Fruit fly (Drosophila melanogaster): ENCODE data around the gene QC.

Gene QC

DNA sequence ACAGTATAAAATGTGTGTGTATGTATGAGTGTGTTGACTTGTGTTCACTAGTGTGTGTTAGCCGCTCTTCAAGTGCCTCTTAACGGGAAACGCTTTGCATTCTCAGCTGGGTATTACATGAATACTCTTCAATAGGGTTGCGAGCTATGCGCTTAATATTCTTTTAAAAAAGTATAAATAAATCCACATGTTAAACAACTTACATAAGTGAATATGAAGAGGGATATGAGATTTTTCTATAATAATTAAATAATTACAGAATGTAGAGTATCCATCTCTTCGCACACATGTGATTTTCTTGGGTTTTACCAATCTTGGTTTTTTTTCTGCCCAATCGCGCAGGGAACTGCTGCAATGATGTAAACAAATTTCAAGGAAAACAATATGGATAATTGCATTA is 43.3 kb upstream of the QC start:
- TF ChIP-seq Hr39 (GFP tag; optimal IDR thresholded peaks at IDR 0.05) (no peak), Eip78C (GFP tag) (peak; percentile 75), Lpt (GFP tag; optimal IDR thresholded peaks at IDR 0.05) (no peak), CG31627 (GFP tag; optimal IDR thresholded peaks at IDR 0.05) (no peak), dsx (GFP tag; optimal IDR thresholded peaks at IDR 0.05; ENCODE audit: poor library complexity, severe bottlenecking) (peak; percentile 32), Sox14 (GFP tag; optimal IDR thresholded peaks at IDR 0.05) (peak; percentile 1), CG6163 (GFP tag; IDR thresholded peaks at IDR 0.05) (peak; percentile 79; the same call in 2 of the 3 replicates), CG6792 (GFP tag; optimal IDR thresholded peaks at IDR 0.05) (no peak), fd85E (GFP tag; optimal IDR thresholded peaks at IDR 0.05) (no peak), CG15336 (GFP tag; IDR thresholded peaks at IDR 0.05) (peak; percentile 74), CG16779 (tag; optimal IDR thresholded peaks at IDR 0.05) (no peak), CG7368 (GFP tag; optimal IDR thresholded peaks at IDR 0.05) (no peak), achi (GFP tag; optimal IDR thresholded peaks at IDR 0.05) (peak; percentile 33), Ets21C (GFP tag; optimal IDR thresholded peaks at IDR 0.05) (no peak), svp (GFP tag) (peak; percentile 71), Smox (GFP tag; optimal IDR thresholded peaks at IDR 0.05) (no peak), CG8119 (GFP tag; IDR thresholded peaks at IDR 0.05) (peak; percentile 59; the same call in 2 of the 3 replicates), Sox102F (GFP tag; optimal IDR thresholded peaks at IDR 0.05) (no peak), CG10631 (GFP tag; optimal IDR thresholded peaks at IDR 0.05) (peak; percentile 26), spab (GFP tag; optimal IDR thresholded peaks at IDR 0.05) (peak; percentile 48), CG32006 (GFP tag; optimal IDR thresholded peaks at IDR 0.05) (peak; percentile 54), lz (GFP tag; optimal IDR thresholded peaks at IDR 0.05) (no peak), Hr38 (GFP tag; optimal IDR thresholded peaks at IDR 0.05) (no peak), salr (GFP tag; optimal IDR thresholded peaks at IDR 0.05) (no peak), Sox15 (GFP tag; optimal IDR thresholded peaks at IDR 0.05) (no peak), dac (GFP tag; optimal IDR thresholded peaks at IDR 0.05) (no peak), ss (GFP tag; optimal IDR thresholded peaks at IDR 0.05) (no peak), fkh (GFP tag; optimal IDR thresholded peaks at IDR 0.05) (no peak), CG3919 (GFP tag; optimal IDR thresholded peaks at IDR 0.05) (peak; percentile 43), CG6854 (GFP tag; optimal IDR thresholded peaks at IDR 0.05) (no peak), CG11294 (GFP tag; IDR thresholded peaks at IDR 0.05) (no peak), fd59A (GFP tag; optimal IDR thresholded peaks at IDR 0.05) (no peak), Met (GFP tag; optimal IDR thresholded peaks at IDR 0.05) (peak; percentile 27), esn (GFP tag; optimal IDR thresholded peaks at IDR 0.05) (peak; percentile 13), cyc (GFP tag; optimal IDR thresholded peaks at IDR 0.05) (peak; percentile 20), eg (GFP tag; IDR thresholded peaks at IDR 0.05) (peak; percentile 56; the same call in 2 of the 3 replicates), CG10669 (GFP tag; optimal IDR thresholded peaks at IDR 0.05) (peak; percentile 58), topi (GFP tag; optimal IDR thresholded peaks at IDR 0.05) (peak; percentile 28), net (GFP tag; optimal IDR thresholded peaks at IDR 0.05) (no peak), pdm3 (GFP tag; optimal IDR thresholded peaks at IDR 0.05) (no peak), CG11762 (GFP tag; optimal IDR thresholded peaks at IDR 0.05; ENCODE audit: insufficient read depth) (no peak), CG8319 (GFP tag; optimal IDR thresholded peaks at IDR 0.05) (no peak), CG3032 (tag; optimal IDR thresholded peaks at IDR 0.05) (peak; percentile 57), Gug (GFP tag; IDR thresholded peaks at IDR 0.05) (peak; percentile 32; the same call in 1 of the 2 replicates), Blimp-1 (GFP tag; optimal IDR thresholded peaks at IDR 0.05) (no peak), CG8632 (GFP tag; optimal IDR thresholded peaks at IDR 0.05) (peak; percentile 6), OdsH (GFP tag; optimal IDR thresholded peaks at IDR 0.05) (peak; percentile 33), vri (GFP tag; optimal IDR thresholded peaks at IDR 0.05) (no peak), Ets96B (tag; optimal IDR thresholded peaks at IDR 0.05) (peak; percentile 66), CG6276 (GFP tag; optimal IDR thresholded peaks at IDR 0.05) (peak; percentile 10), Eip93F (GFP tag; optimal IDR thresholded peaks at IDR 0.05) (no peak), CG9139 (GFP tag; optimal IDR thresholded peaks at IDR 0.05) (peak; percentile 9), Hr4 (GFP tag; optimal IDR thresholded peaks at IDR 0.05) (peak; percentile 9)
